Worm (Caenorhabditis elegans): Measurements from ENCODE around the gene srw-84.
A peak's percentile ranks its signal among the peaks of the same experiment; 100 is the strongest.

Gene srw-84

DNA sequence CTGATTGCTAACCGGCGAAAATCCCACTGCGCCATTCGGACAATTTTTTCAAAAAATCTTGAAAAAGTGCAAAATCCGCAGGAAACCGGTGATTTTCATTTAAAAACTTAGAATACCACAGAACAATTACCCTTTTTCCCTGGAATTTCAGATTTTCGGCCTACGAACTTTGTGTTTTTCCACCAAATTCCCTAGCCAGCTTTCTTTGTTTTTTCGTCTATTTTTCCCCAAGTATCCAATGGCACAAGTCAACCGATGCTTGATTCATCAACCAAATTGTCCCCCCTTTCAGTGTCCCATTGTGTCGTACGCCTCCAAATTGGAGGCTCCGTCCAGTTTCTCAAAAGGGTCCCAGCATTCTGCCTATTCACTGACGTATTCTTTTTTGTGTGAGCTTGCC lies 10.9 kb upstream of the srw-84 start, which contains the start of gene Y43F8A.1:
TSS of gene Y43F8A.1 (plus strand) at position 301 of the 400 bp plus-strand sequence.
- no peak for TF ChIP-seq tra-4 (tag; optimal IDR thresholded peaks at IDR 0.05)
- no peak for TF ChIP-seq ceh-36 (tag; optimal IDR thresholded peaks at IDR 0.05)

DNA sequence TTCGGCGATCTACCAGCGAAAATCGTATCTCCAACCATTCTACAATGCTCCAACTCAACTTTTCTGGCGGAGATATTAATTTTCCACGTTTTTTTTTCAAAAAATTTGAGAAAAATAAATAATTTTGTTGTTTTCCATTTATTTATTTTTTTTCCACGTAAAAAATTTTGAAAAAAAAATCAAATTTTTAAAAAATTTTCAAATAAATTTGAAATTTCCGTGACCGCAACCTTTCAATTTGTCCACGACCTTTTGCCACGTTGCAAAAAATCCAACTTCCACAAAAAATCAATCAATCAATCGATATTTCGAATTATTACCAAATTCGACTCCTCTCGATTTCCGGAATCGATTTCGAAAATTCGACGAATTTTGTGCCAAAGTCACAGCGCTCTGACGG lies 9.8 kb upstream of the srw-84 start, which contains the start of gene Y43F8A.2:
TSS of gene Y43F8A.2 (plus strand) at position 301 of the 400 bp plus-strand sequence.
- TF ChIP-seq ets-7 (tag; optimal IDR thresholded peaks at IDR 0.05): no peak
- TF ChIP-seq tbx-37 (GFP tag; conservative IDR thresholded peaks at IDR 0.05): no peak
- no peak for TF ChIP-seq ceh-36 (tag; optimal IDR thresholded peaks at IDR 0.05)
- TF ChIP-seq scrt-1 (GFP tag; IDR thresholded peaks at IDR 0.05): no peak
- TF ChIP-seq hnd-1 (tag; optimal IDR thresholded peaks at IDR 0.05): no peak
- no peak for TF ChIP-seq aly-1 (tag; optimal IDR thresholded peaks at IDR 0.05)
- no peak for TF ChIP-seq ceh-13 (GFP tag; optimal IDR thresholded peaks at IDR 0.05)
- TF ChIP-seq sea-1 (GFP tag; conservative IDR thresholded peaks at IDR 0.05): no peak
- no peak for TF ChIP-seq hmbx-1 (tag; optimal IDR thresholded peaks at IDR 0.05)
- no peak for TF ChIP-seq pes-1 (GFP tag; IDR thresholded peaks at IDR 0.05)
- TF ChIP-seq B0310.2 (tag; optimal IDR thresholded peaks at IDR 0.05): no peak
- TF ChIP-seq hmg-4 (GFP tag; optimal IDR thresholded peaks at IDR 0.05): no peak
- no peak for TF ChIP-seq tra-4 (tag; optimal IDR thresholded peaks at IDR 0.05)
- TF ChIP-seq flt-1 (GFP tag; IDR thresholded peaks at IDR 0.05): no peak
- no peak for TF ChIP-seq ama-1 (optimal IDR thresholded peaks at IDR 0.05)

DNA sequence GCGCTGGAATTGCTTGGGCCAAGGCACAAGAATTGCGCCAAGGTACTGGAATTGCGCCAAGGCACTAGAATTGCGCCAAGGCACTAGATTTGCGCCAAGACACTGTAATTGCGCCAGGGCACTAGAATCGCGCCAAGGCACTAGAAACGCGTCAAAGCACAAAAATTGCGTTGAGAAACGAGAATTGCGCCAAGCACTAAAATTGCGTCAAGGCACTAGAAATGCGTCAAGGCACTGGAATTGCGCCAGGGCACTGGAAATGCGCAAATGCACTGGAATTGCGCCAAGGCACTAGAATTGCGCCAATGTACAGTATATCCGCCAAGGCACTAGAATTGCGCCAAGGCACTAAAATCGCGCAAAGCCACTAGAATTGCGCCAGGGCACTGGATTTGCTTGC lies 9.3 kb upstream of the srw-84 start:
- TF ChIP-seq hnd-1 (tag; optimal IDR thresholded peaks at IDR 0.05) (no peak), tbx-37 (GFP tag; conservative IDR thresholded peaks at IDR 0.05) (0 out of 2 replicates have a peak, but pooled peaks have one; percentile 6)

DNA sequence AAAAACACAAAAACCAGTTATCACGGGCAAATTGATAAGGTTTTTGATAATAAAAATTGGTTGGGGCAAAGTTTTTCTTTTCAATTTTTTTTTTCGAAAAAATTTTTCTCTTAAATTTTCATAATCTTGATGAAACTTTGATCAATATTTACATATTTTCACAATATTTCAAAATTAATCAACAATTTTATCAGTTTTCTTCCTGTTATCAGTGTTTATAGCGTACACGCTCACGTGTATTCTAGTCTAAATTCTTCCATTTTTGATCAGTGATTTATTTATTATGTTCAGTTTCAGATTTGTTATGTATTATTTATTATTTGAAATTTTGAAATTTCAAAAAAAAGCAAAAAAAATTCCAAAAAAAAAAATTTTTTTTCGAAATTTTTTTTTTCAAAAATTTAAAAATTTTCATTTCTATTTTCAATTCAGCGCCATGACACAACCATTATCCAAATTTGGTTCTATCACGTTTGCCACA lies 4.0 kb upstream of the srw-84 start, which contains the start of gene nceh-1:
TSS of gene nceh-1 (plus strand) at position 431 of the 481 bp plus-strand sequence.
- TF ChIP-seq ets-7 (tag; optimal IDR thresholded peaks at IDR 0.05) (no peak), tbx-37 (GFP tag; conservative IDR thresholded peaks at IDR 0.05) (no peak), tbx-11 (GFP tag; IDR thresholded peaks at IDR 0.05) (no peak), flt-1 (GFP tag; IDR thresholded peaks at IDR 0.05) (no peak), sea-1 (GFP tag; conservative IDR thresholded peaks at IDR 0.05) (no peak), aly-1 (tag; optimal IDR thresholded peaks at IDR 0.05) (no peak), hnd-1 (tag; optimal IDR thresholded peaks at IDR 0.05) (no peak), tra-4 (tag; optimal IDR thresholded peaks at IDR 0.05) (no peak), hmbx-1 (tag; optimal IDR thresholded peaks at IDR 0.05) (no peak), scrt-1 (GFP tag; IDR thresholded peaks at IDR 0.05) (no peak)

DNA sequence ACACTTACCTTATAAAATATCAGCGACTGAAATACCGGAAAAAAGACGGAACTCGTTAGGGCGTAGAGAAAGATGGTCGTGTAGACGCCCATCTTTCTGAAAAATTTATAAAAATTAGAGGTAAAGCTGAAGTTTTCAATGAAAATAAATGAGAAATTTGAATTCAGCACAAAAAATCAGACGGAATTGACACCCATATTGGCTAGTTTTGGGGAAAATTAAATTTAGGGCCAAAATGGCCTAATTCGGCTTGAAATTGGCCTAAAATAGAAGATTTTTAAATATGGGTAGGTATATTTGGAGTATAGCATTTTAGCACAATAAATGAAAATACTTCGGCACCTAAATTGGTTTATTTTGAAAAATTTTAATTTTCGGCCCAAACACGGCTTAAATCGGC lies 9.0 kb downstream of the srw-84 start, which contains the start of gene slcr-46.2:
TSS of gene slcr-46.2 (minus strand) at position 101 of the 400 bp plus-strand sequence.
- no peak for TF ChIP-seq ama-1 (optimal IDR thresholded peaks at IDR 0.05)
- no peak for TF ChIP-seq ceh-13 (GFP tag; optimal IDR thresholded peaks at IDR 0.05)
- TF ChIP-seq aly-1 (tag; optimal IDR thresholded peaks at IDR 0.05): no peak
- TF ChIP-seq F13C5.2 (tag; optimal IDR thresholded peaks at IDR 0.05): no peak
- TF ChIP-seq ceh-36 (tag; optimal IDR thresholded peaks at IDR 0.05): no peak
- no peak for TF ChIP-seq hmbx-1 (tag; optimal IDR thresholded peaks at IDR 0.05)

DNA sequence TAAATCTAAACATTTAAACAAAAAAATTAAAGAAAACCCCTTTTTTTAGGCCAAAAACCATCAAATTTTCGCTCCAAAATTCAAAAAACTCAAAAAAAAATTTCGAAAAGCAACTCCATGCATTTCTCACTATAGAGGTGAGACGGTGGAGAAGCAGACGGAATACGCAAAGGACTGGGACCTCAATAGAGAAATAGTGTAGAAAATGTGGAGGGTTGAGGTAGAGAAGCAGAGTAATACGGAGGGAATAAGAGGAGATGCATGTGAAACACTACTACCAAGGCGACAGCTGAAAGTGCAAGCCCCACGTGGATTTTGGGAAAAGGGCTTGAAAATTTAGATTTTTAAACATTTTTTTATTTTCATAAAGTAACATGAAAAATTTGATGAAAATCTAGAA lies 10.2 kb downstream of the srw-84 start:
- no peak for TF ChIP-seq scrt-1 (GFP tag; IDR thresholded peaks at IDR 0.05)
- no peak for TF ChIP-seq flt-1 (GFP tag; IDR thresholded peaks at IDR 0.05)
- no peak for TF ChIP-seq tra-4 (tag; optimal IDR thresholded peaks at IDR 0.05)
- no peak for TF ChIP-seq ceh-36 (tag; optimal IDR thresholded peaks at IDR 0.05)
- TF ChIP-seq tbx-11 (GFP tag; IDR thresholded peaks at IDR 0.05): no peak
- no peak for TF ChIP-seq hnd-1 (tag; optimal IDR thresholded peaks at IDR 0.05)
- TF ChIP-seq ceh-13 (GFP tag; optimal IDR thresholded peaks at IDR 0.05): no peak
- TF ChIP-seq sea-1 (GFP tag; conservative IDR thresholded peaks at IDR 0.05): no peak
- no peak for TF ChIP-seq aly-1 (tag; optimal IDR thresholded peaks at IDR 0.05)
- no peak for TF ChIP-seq tbx-37 (GFP tag; conservative IDR thresholded peaks at IDR 0.05)
- TF ChIP-seq hmbx-1 (tag; optimal IDR thresholded peaks at IDR 0.05): no peak

DNA sequence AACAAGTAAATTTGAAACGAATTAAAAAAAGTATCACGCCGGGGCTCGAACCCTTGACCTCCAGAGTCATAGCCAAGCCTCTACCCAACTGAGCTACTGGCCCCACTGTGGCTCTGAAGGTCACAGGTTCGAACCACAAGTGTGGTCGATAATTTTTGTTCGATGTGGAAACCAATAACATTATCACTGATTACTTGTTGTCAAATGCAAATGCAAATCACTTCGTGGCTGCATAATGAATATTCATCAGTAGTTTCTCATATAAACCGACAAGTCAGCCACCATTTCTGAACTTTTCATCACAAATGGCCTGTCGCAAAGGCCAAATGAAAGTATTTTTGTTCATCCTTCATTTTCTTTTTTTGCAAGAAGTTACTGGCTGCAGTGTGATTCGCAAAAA lies 13.7 kb downstream of the srw-84 start, which contains the start of gene C25F9.8:
TSS of gene C25F9.8 (plus strand) at position 301 of the 400 bp plus-strand sequence.
- TF ChIP-seq ets-7 (tag; optimal IDR thresholded peaks at IDR 0.05) (no peak), B0310.2 (tag; optimal IDR thresholded peaks at IDR 0.05) (no peak), F13C5.2 (tag; optimal IDR thresholded peaks at IDR 0.05) (no peak), ceh-13 (GFP tag; optimal IDR thresholded peaks at IDR 0.05) (no peak), hmbx-1 (tag; optimal IDR thresholded peaks at IDR 0.05) (no peak), ceh-36 (tag; optimal IDR thresholded peaks at IDR 0.05) (no peak), hnd-1 (tag; optimal IDR thresholded peaks at IDR 0.05) (no peak), sea-1 (GFP tag; conservative IDR thresholded peaks at IDR 0.05) (no peak), scrt-1 (GFP tag; IDR thresholded peaks at IDR 0.05) (no peak), tbx-11 (GFP tag; IDR thresholded peaks at IDR 0.05) (no peak), flt-1 (GFP tag; IDR thresholded peaks at IDR 0.05) (no peak), aly-1 (tag; optimal IDR thresholded peaks at IDR 0.05) (no peak), tbx-37 (GFP tag; conservative IDR thresholded peaks at IDR 0.05) (no peak), hmg-4 (GFP tag; optimal IDR thresholded peaks at IDR 0.05) (no peak), pes-1 (GFP tag; IDR thresholded peaks at IDR 0.05) (no peak), ama-1 (optimal IDR thresholded peaks at IDR 0.05) (no peak)

DNA sequence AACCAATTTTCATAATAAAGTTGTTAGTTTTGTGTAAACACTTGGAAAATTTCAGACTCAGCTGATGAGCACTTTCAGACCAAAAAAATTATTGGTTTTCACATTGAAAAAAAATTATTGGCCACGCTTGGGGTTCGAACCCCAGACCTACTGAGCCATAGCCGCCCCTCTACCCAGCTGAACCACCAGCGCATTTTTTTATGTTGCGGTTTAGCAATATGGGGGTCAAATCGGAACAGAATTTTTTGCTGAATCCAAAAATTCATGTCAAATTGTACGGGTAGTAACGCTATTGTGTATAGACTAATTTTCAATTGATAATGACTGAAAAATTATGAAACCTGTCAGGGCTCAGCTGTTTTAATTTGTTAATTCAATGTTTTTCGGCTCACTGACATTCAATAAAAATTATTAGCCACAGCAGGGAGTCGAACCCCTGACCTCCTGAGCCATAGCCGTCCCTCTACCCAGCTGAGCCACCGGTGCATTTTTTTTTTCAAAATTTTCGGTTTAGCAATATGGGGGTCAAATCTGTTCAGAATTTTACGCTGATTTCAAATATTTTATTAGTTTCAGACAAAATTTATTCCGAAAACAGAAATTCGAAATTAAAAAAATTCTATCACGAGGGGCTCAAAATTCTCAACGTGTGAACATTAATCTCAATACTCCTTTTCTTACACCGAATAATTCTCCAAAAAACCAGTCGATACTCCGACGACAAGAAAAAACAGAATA lies 15.7 kb downstream of the srw-84 start:
- no peak for TF ChIP-seq tbx-37 (GFP tag; conservative IDR thresholded peaks at IDR 0.05)
- TF ChIP-seq aly-1 (tag; optimal IDR thresholded peaks at IDR 0.05): no peak
- no peak for TF ChIP-seq scrt-1 (GFP tag; IDR thresholded peaks at IDR 0.05)
- TF ChIP-seq hnd-1 (tag; optimal IDR thresholded peaks at IDR 0.05): no peak
- no peak for TF ChIP-seq hmbx-1 (tag; optimal IDR thresholded peaks at IDR 0.05)
- no peak for TF ChIP-seq ceh-36 (tag; optimal IDR thresholded peaks at IDR 0.05)
- TF ChIP-seq hmg-4 (GFP tag; optimal IDR thresholded peaks at IDR 0.05): no peak
- TF ChIP-seq F13C5.2 (tag; optimal IDR thresholded peaks at IDR 0.05): no peak
- no peak for TF ChIP-seq ama-1 (optimal IDR thresholded peaks at IDR 0.05)
- no peak for TF ChIP-seq sea-1 (GFP tag; conservative IDR thresholded peaks at IDR 0.05)
- TF ChIP-seq tbx-11 (GFP tag; IDR thresholded peaks at IDR 0.05): no peak
- TF ChIP-seq pes-1 (GFP tag; IDR thresholded peaks at IDR 0.05): no peak
- no peak for TF ChIP-seq ceh-13 (GFP tag; optimal IDR thresholded peaks at IDR 0.05)

All from whole organism, early embryonic.